Fruit fly (Drosophila melanogaster): ENCODE data around the gene Ugt303B3.

Ugt303B3 gene

dm6 chr3R:23534609-23535008 is at the start of gene Ugt303B3:
Gene Ugt303B3, minus strand, starts transcription at chr3R:23534767.
- TF ChIP-seq h (optimal IDR thresholded peaks at IDR 0.05) (no peak), psq (optimal IDR thresholded peaks at IDR 0.05) (no peak), Myc (optimal IDR thresholded peaks at IDR 0.05) (no peak), ttk (optimal IDR thresholded peaks at IDR 0.05) (no peak), Sin3A (optimal IDR thresholded peaks at IDR 0.05) (no peak), insv (optimal IDR thresholded peaks at IDR 0.05) (no peak)

- TF ChIP-seq Myc (optimal IDR thresholded peaks at IDR 0.05) (no peak), insv (optimal IDR thresholded peaks at IDR 0.05) (no peak), psq (optimal IDR thresholded peaks at IDR 0.05) (no peak), Sin3A (optimal IDR thresholded peaks at IDR 0.05) (no peak), h (optimal IDR thresholded peaks at IDR 0.05) (no peak), ttk (optimal IDR thresholded peaks at IDR 0.05) (no peak)
These were observed 42.1 kb upstream of the Ugt303B3 start for dm6 chr3R:23576618-23577017.

- TF ChIP-seq Sin3A (optimal IDR thresholded peaks at IDR 0.05) (no peak), psq (optimal IDR thresholded peaks at IDR 0.05) (no peak), Myc (optimal IDR thresholded peaks at IDR 0.05) (no peak), ttk (optimal IDR thresholded peaks at IDR 0.05) (no peak), insv (optimal IDR thresholded peaks at IDR 0.05) (no peak), h (optimal IDR thresholded peaks at IDR 0.05) (no peak)
These were observed 34.6 kb upstream of the Ugt303B3 start for dm6 chr3R:23569195-23569594.

- TF ChIP-seq insv (optimal IDR thresholded peaks at IDR 0.05) (no peak), Sin3A (optimal IDR thresholded peaks at IDR 0.05) (no peak), ttk (optimal IDR thresholded peaks at IDR 0.05) (no peak), h (optimal IDR thresholded peaks at IDR 0.05) (no peak), psq (optimal IDR thresholded peaks at IDR 0.05) (no peak), Myc (optimal IDR thresholded peaks at IDR 0.05) (no peak)
These were observed 22.7 kb upstream of the Ugt303B3 start, which contains the start of gene beat-IV for dm6 chr3R:23557244-23557643. Gene beat-IV, plus strand, starts transcription at chr3R:23557412.

- TF ChIP-seq Sin3A (optimal IDR thresholded peaks at IDR 0.05) (no peak), ttk (optimal IDR thresholded peaks at IDR 0.05) (no peak), psq (optimal IDR thresholded peaks at IDR 0.05) (no peak), Myc (optimal IDR thresholded peaks at IDR 0.05) (no peak), insv (optimal IDR thresholded peaks at IDR 0.05) (no peak), h (optimal IDR thresholded peaks at IDR 0.05) (no peak)
These were observed 22.3 kb upstream of the Ugt303B3 start, which contains the start of gene CG10164 for dm6 chr3R:23556843-23557242. Gene CG10164, minus strand, starts transcription at chr3R:23556943.

dm6 chr3R:23538719-23539145 is 4.2 kb upstream of the Ugt303B3 start, which contains the start of gene Ugt303B2:
Gene Ugt303B2, minus strand, starts transcription at chr3R:23538908.
- TF ChIP-seq psq (optimal IDR thresholded peaks at IDR 0.05) (no peak), insv (optimal IDR thresholded peaks at IDR 0.05) (no peak), ttk (optimal IDR thresholded peaks at IDR 0.05) (no peak), Myc (optimal IDR thresholded peaks at IDR 0.05) (no peak), Sin3A (optimal IDR thresholded peaks at IDR 0.05) (no peak), h (optimal IDR thresholded peaks at IDR 0.05) (no peak)

dm6 chr3R:23536610-23537009 is 2.0 kb upstream of the Ugt303B3 start, which contains the start of gene Ugt303B1:
Gene Ugt303B1, minus strand, starts transcription at chr3R:23536710.
- TF ChIP-seq psq (optimal IDR thresholded peaks at IDR 0.05) (no peak), h (optimal IDR thresholded peaks at IDR 0.05) (no peak), Sin3A (optimal IDR thresholded peaks at IDR 0.05) (no peak), Myc (optimal IDR thresholded peaks at IDR 0.05) (no peak), insv (optimal IDR thresholded peaks at IDR 0.05) (no peak), ttk (optimal IDR thresholded peaks at IDR 0.05) (no peak)

- no peak for TF ChIP-seq ttk (optimal IDR thresholded peaks at IDR 0.05)
These were observed 3.7 kb downstream of the Ugt303B3 start, which contains the start of gene CG10175 for dm6 chr3R:23530886-23531285. Gene CG10175, minus strand, starts transcription at chr3R:23530986.

- TF ChIP-seq Myc (optimal IDR thresholded peaks at IDR 0.05) (no peak), psq (optimal IDR thresholded peaks at IDR 0.05) (no peak), Sin3A (optimal IDR thresholded peaks at IDR 0.05) (no peak), ttk (optimal IDR thresholded peaks at IDR 0.05) (no peak), insv (optimal IDR thresholded peaks at IDR 0.05) (no peak), h (optimal IDR thresholded peaks at IDR 0.05) (no peak)
These were observed 7.2 kb downstream of the Ugt303B3 start for dm6 chr3R:23527396-23527795.

- TF ChIP-seq ttk (optimal IDR thresholded peaks at IDR 0.05): no peak
- no peak for TF ChIP-seq h (optimal IDR thresholded peaks at IDR 0.05)
- no peak for TF ChIP-seq Myc (optimal IDR thresholded peaks at IDR 0.05)
- TF ChIP-seq insv (optimal IDR thresholded peaks at IDR 0.05): no peak
- TF ChIP-seq psq (optimal IDR thresholded peaks at IDR 0.05): no peak
- TF ChIP-seq Sin3A (optimal IDR thresholded peaks at IDR 0.05): no peak
These were observed 8.5 kb downstream of the Ugt303B3 start for dm6 chr3R:23526069-23526468.

dm6 chr3R:23522296-23522695 is 12.3 kb downstream of the Ugt303B3 start:
- no peak for TF ChIP-seq ttk (optimal IDR thresholded peaks at IDR 0.05)
- TF ChIP-seq insv (optimal IDR thresholded peaks at IDR 0.05): no peak

dm6 chr3R:23521483-23521882 is 13.1 kb downstream of the Ugt303B3 start, which contains the start of gene CG10177:
Gene CG10177, minus strand, starts transcription at chr3R:23521583.
- TF ChIP-seq psq (optimal IDR thresholded peaks at IDR 0.05) (no peak), Myc (optimal IDR thresholded peaks at IDR 0.05) (no peak), h (optimal IDR thresholded peaks at IDR 0.05) (no peak), ttk (optimal IDR thresholded peaks at IDR 0.05) (no peak), Sin3A (optimal IDR thresholded peaks at IDR 0.05) (no peak), insv (optimal IDR thresholded peaks at IDR 0.05) (no peak)

- TF ChIP-seq h (optimal IDR thresholded peaks at IDR 0.05) (no peak), Sin3A (optimal IDR thresholded peaks at IDR 0.05) (no peak), Myc (optimal IDR thresholded peaks at IDR 0.05) (no peak), psq (optimal IDR thresholded peaks at IDR 0.05) (no peak), insv (optimal IDR thresholded peaks at IDR 0.05) (no peak), ttk (optimal IDR thresholded peaks at IDR 0.05) (no peak)
These were observed 15.0 kb downstream of the Ugt303B3 start, which contains the start of gene Irk2 for dm6 chr3R:23519395-23520101. Gene Irk2, minus strand, starts transcription at chr3R:23519445.

Data from Kc167 (cell line).